Worm (Caenorhabditis elegans): ENCODE measurements around the gene fbxa-143.

- no peak for TF ChIP-seq him-1 (tag; optimal IDR thresholded peaks at IDR 0.05)
- no peak for TF ChIP-seq dao-5 (tag; optimal IDR thresholded peaks at IDR 0.05)
- TF ChIP-seq W03F9.2 (tag; optimal IDR thresholded peaks at IDR 0.05): no peak
These were observed 32.8 kb upstream of the fbxa-143 start for ce11 chrV:16160087-16160486.
